Fruit fly (Drosophila melanogaster) whole organism, embryonic: ENCODE data around the gene Klp64D.
A peak's percentile ranks its signal among the peaks of the same experiment; 100 is the strongest.

Experiments used
- Antp ChIP-seq: fragments of 200-800 bp; sonication (Bioruptor generic); optimal IDR thresholded peaks from 3 replicates; lab custom pipeline; 2016; ENCODE audit warnings: missing biosample characterization, missing genetic modification characterization
- Bdp1 ChIP-seq: fragments of 200-800 bp; sonication (Bioruptor generic); optimal IDR thresholded peaks from 3 replicates; lab custom pipeline; 2016; ENCODE audit warnings: missing biosample characterization, missing genetic modification characterization
- CG10274 ChIP-seq: fragments of 200-800 bp; sonication (Bioruptor generic); optimal IDR thresholded peaks from 3 replicates; lab custom pipeline; 2017; ENCODE audit warnings: missing biosample characterization, mild to moderate bottlenecking, missing genetic modification characterization
- CG10565 ChIP-seq: fragments of 200-800 bp; sonication (Bioruptor generic); optimal IDR thresholded peaks from 3 replicates; lab custom pipeline; 2016; ENCODE audit warnings: missing biosample characterization, mild to moderate bottlenecking, missing genetic modification characterization
- CG12104 ChIP-seq: fragments of 200-800 bp; sonication (Bioruptor generic); optimal IDR thresholded peaks from 3 replicates; lab custom pipeline; 2016; ENCODE audit warnings: missing biosample characterization, missing genetic modification characterization
- CG1233 ChIP-seq: fragments of 200-800 bp; sonication (Bioruptor generic); optimal IDR thresholded peaks from 4 replicates; lab custom pipeline; 2018; ENCODE audit warnings: missing biosample characterization, mild to moderate bottlenecking, missing genetic modification characterization
- CG17186 ChIP-seq: fragments of 200-800 bp; sonication (Bioruptor generic); optimal IDR thresholded peaks from 3 replicates; lab custom pipeline; 2017; ENCODE audit warnings: missing biosample characterization, missing genetic modification reagents, missing genetic modification characterization
- CG17385 ChIP-seq: fragments of 200-800 bp; sonication (Bioruptor generic); optimal IDR thresholded peaks from 3 replicates; lab custom pipeline; 2018; ENCODE audit warnings: missing biosample characterization, mild to moderate bottlenecking, missing genetic modification characterization
- CG43689 ChIP-seq: fragments of 200-800 bp; sonication (Bioruptor generic); IDR thresholded peaks from 2 replicates; pipeline ENCODE4 v1.3.6; 2022; ENCODE audit warnings: missing biosample characterization, missing genetic modification characterization
- CG6689 ChIP-seq: fragments of 200-800 bp; sonication (Bioruptor generic); IDR thresholded peaks from 2 replicates; pipeline ENCODE4 v1.3.6; 2022; ENCODE audit warnings: missing biosample characterization, missing genetic modification characterization
- CG7556 ChIP-seq: fragments of 200-800 bp; sonication (Bioruptor generic); optimal IDR thresholded peaks from 2 replicates; lab custom pipeline; 2017; ENCODE audit warnings: missing biosample characterization, mild to moderate bottlenecking, missing genetic modification characterization
- CG7786 ChIP-seq: fragments of 200-800 bp; sonication (Bioruptor generic); optimal IDR thresholded peaks from 2 replicates; lab custom pipeline; 2016; ENCODE audit warnings: missing biosample characterization, missing genetic modification characterization
- CG9932 ChIP-seq: fragments of 200-800 bp; sonication (Bioruptor generic); IDR thresholded peaks from 2 replicates; pipeline ENCODE4 v1.3.6; 2022; ENCODE audit warnings: missing biosample characterization, missing genetic modification characterization
- Deaf1 ChIP-seq: fragments of 200-800 bp; optimal IDR thresholded peaks from 3 replicates; lab custom pipeline; 2019; ENCODE audit warnings: missing biosample characterization, mild to moderate bottlenecking, missing genetic modification characterization, moderate library complexity
- H15 ChIP-seq: fragments of 200-800 bp; sonication (Bioruptor generic); IDR thresholded peaks from 3 replicates; pipeline ENCODE4 v1.3.6; 2022; ENCODE audit warnings: missing biosample characterization, missing genetic modification characterization
- Hr3 ChIP-seq: fragments of 200-800 bp; sonication (Bioruptor generic); optimal IDR thresholded peaks from 3 replicates; lab custom pipeline; 2016; ENCODE audit warnings: missing biosample characterization, missing genetic modification characterization
- Hr78 ChIP-seq, 2 experiments: fragments of 200-800 bp in 1 of 2; fragments of >200 bp in 1 of 2; sonication (Bioruptor generic) in 1 of 2; optimal IDR thresholded peaks; 2 replicates each; lab custom pipeline; 2017 to 2019; ENCODE audit warnings: missing biosample characterization in 2 of 2, missing genetic modification characterization in 2 of 2, mild to moderate bottlenecking in 1 of 2, moderate library complexity in 1 of 2
- Lhr ChIP-seq: fragments of 200-800 bp; sonication (Bioruptor generic); optimal IDR thresholded peaks from 3 replicates; lab custom pipeline; 2017; ENCODE audit warnings: mild to moderate bottlenecking, missing biosample characterization, missing genetic modification reagents, missing genetic modification characterization
- MBD-R2 ChIP-seq: fragments of 200-800 bp; sonication (Bioruptor generic); IDR thresholded peaks from 2 replicates; pipeline ENCODE4 v1.3.6; 2022; ENCODE audit warnings: missing biosample characterization, missing genetic modification characterization
- NC2β ChIP-seq: fragments of 200-800 bp; sonication (Bioruptor generic); optimal IDR thresholded peaks from 2 replicates; lab custom pipeline; 2016; ENCODE audit warnings: missing biosample characterization, missing genetic modification characterization
- NK7.1 ChIP-seq: fragments of 200-800 bp; sonication (Bioruptor generic); optimal IDR thresholded peaks from 3 replicates; lab custom pipeline; 2016; ENCODE audit warnings: missing biosample characterization, missing genetic modification characterization
- Opbp ChIP-seq: fragments of 200-800 bp; sonication (Bioruptor generic); IDR thresholded peaks from 3 replicates; pipeline ENCODE4 v1.3.6; 2022; ENCODE audit warnings: missing biosample characterization, missing genetic modification characterization; ENCODE audit not compliant: partially characterized antibody
- Tbp ChIP-seq: fragments of >200 bp; optimal IDR thresholded peaks from 2 replicates; lab custom pipeline; 2018; ENCODE audit warnings: missing biosample characterization, missing genetic modification characterization
- bab2 ChIP-seq: fragments of 200-800 bp; sonication (Bioruptor generic); optimal IDR thresholded peaks from 2 replicates; lab custom pipeline; 2016; ENCODE audit warnings: missing biosample characterization, missing genetic modification characterization
- ewg ChIP-seq: fragments of 200-800 bp; sonication (Bioruptor generic); optimal IDR thresholded peaks from 3 replicates; lab custom pipeline; 2017; ENCODE audit warnings: mild to moderate bottlenecking, missing biosample characterization, missing genetic modification reagents, missing genetic modification characterization
- gcm ChIP-seq: fragments of 200-800 bp; sonication (Bioruptor generic); optimal IDR thresholded peaks from 2 replicates; lab custom pipeline; 2019; ENCODE audit warnings: missing biosample characterization, mild to moderate bottlenecking, missing genetic modification characterization, moderate library complexity
- gem ChIP-seq: fragments of 200-800 bp; sonication (Bioruptor generic); optimal IDR thresholded peaks from 2 replicates; lab custom pipeline; 2019; ENCODE audit warnings: missing biosample characterization, mild to moderate bottlenecking, missing genetic modification characterization, moderate library complexity
- gsb-n ChIP-seq: fragments of 200-800 bp; sonication (Bioruptor generic); optimal IDR thresholded peaks from 3 replicates; lab custom pipeline; 2018; ENCODE audit warnings: missing biosample characterization, mild to moderate bottlenecking, missing genetic modification characterization
- ham ChIP-seq: fragments of 200-800 bp; sonication (Bioruptor generic); IDR thresholded peaks from 2 replicates; pipeline ENCODE4 v1.3.6; 2022; ENCODE audit warnings: missing biosample characterization, missing genetic modification characterization
- lmd ChIP-seq: fragments of 200-800 bp; sonication (Bioruptor generic); IDR thresholded peaks from 2 replicates; pipeline ENCODE4 v1.3.6; 2022; ENCODE audit warnings: missing biosample characterization, missing genetic modification characterization
- mam ChIP-seq: fragments of 200-800 bp; sonication (Bioruptor generic); optimal IDR thresholded peaks from 3 replicates; lab custom pipeline; 2016; ENCODE audit warnings: missing biosample characterization, missing genetic modification characterization
- nom ChIP-seq: fragments of 200-800 bp; sonication (Bioruptor generic); optimal IDR thresholded peaks from 2 replicates; lab custom pipeline; 2017; ENCODE audit warnings: missing biosample characterization, missing genetic modification characterization, mild to moderate bottlenecking, moderate library complexity, missing genetic modification reagents
- pum ChIP-seq: fragments of 200-800 bp; sonication (Bioruptor generic); optimal IDR thresholded peaks from 2 replicates; lab custom pipeline; 2016; ENCODE audit warnings: missing biosample characterization, missing genetic modification characterization
- sc ChIP-seq, 3 experiments: fragments of >200 bp in 2 of 3; fragments of 200-800 bp in 1 of 3; sonication (Bioruptor generic) in 1 of 3; optimal IDR thresholded peaks; 2 replicates in 2 of 3; 3 replicates in 1 of 3; lab custom pipeline; 2017; ENCODE audit warnings: mild to moderate bottlenecking in 1 of 3, missing biosample characterization in 1 of 3, missing genetic modification characterization in 1 of 3, missing genetic modification reagents in 1 of 3
- so ChIP-seq: fragments of 200-800 bp; sonication (Bioruptor generic); IDR thresholded peaks from 3 replicates; pipeline ENCODE4 v1.3.6; 2022; ENCODE audit warnings: missing biosample characterization, missing genetic modification characterization
- sqz ChIP-seq: fragments of 200-800 bp; sonication (Bioruptor generic); optimal IDR thresholded peaks from 3 replicates; lab custom pipeline; 2018; ENCODE audit warnings: missing biosample characterization, mild to moderate bottlenecking, missing genetic modification characterization
- tio ChIP-seq: fragments of 200-800 bp; sonication (Bioruptor generic); optimal IDR thresholded peaks from 2 replicates; lab custom pipeline; 2017; ENCODE audit warnings: missing biosample characterization, missing genetic modification characterization, inconsistent platforms
- zen2 ChIP-seq: fragments of 200-800 bp; sonication (Bioruptor generic); IDR thresholded peaks from 3 replicates; pipeline ENCODE4 v1.3.6; 2022; ENCODE audit warnings: missing biosample characterization, missing genetic modification characterization; ENCODE audit not compliant: partially characterized antibody

The Klp64D gene

dm6 chr3L:5365164-5365879 is 6.1 kb upstream of the Klp64D start (continued):
- TF ChIP-seq CG1233 (GFP tag; lab: Kevin White, UChicago) (peak; percentile 25), CG10565 (GFP tag; lab: Kevin White, UChicago) (no peak), tio (GFP tag; lab: Kevin White, UChicago) (peak; percentile 31), gem (tag; lab: Kevin White, UChicago) (peak; percentile 58), so (no peak), CG7556 (GFP tag; lab: Kevin White, UChicago) (peak; percentile 31), Hr78 (GFP tag; optimal IDR thresholded peaks at IDR 0.05; lab: Kevin White, UChicago) (peak in 1 of 2 experiments; percentile 26), lmd (peak; percentile 28), CG17186 (GFP tag; lab: Kevin White, UChicago) (no peak), H15 (GFP tag; lab: Robert Waterston, UW) (no peak), Tbp (GFP tag; lab: Kevin White, UChicago) (no peak), Opbp (GFP tag; lab: Robert Waterston, UW) (no peak), ewg (GFP tag; lab: Kevin White, UChicago) (peak; percentile 5), NK7.1 (GFP tag; lab: Kevin White, UChicago) (no peak), bab2 (peak; percentile 22), Hr3 (GFP tag; lab: Kevin White, UChicago) (peak; percentile 25), CG6689 (no peak), CG12104 (no peak), NC2β (GFP tag; lab: Kevin White, UChicago) (no peak), mam (GFP tag; lab: Kevin White, UChicago) (peak; percentile 5), CG17385 (GFP tag; lab: Kevin White, UChicago) (peak; percentile 95), zen2 (GFP tag; lab: Robert Waterston, UW) (no peak), CG10274 (GFP tag; lab: Kevin White, UChicago) (no peak), ham (GFP tag; lab: Robert Waterston, UW) (no peak), CG7786 (GFP tag; lab: Kevin White, UChicago) (no peak), sqz (GFP tag; lab: Kevin White, UChicago) (peak; percentile 88), pum (no peak), Deaf1 (tag; lab: Kevin White, UChicago) (no peak), nom (GFP tag; lab: Kevin White, UChicago) (peak; percentile 78), Bdp1 (GFP tag; lab: Kevin White, UChicago) (no peak), Antp (GFP tag; lab: Kevin White, UChicago) (no peak), gcm (GFP tag; lab: Kevin White, UChicago) (peak; percentile 3), MBD-R2 (GFP tag; lab: Robert Waterston, UW) (peak; percentile 7; the same call in 1 of the 2 replicates), CG9932 (peak; percentile 51), sc (optimal IDR thresholded peaks at IDR 0.05; lab: Kevin White, UChicago) (no peak), sc (GFP tag; optimal IDR thresholded peaks at IDR 0.05; lab: Kevin White, UChicago) (no peak), Lhr (GFP tag; lab: Kevin White, UChicago) (no peak), CG43689 (GFP tag; lab: Robert Waterston, UW) (no peak), gsb-n (tag; lab: Kevin White, UChicago) (no peak)
